Fruit fly (Drosophila melanogaster) whole organism, embryonic: ENCODE data around the gene PIG-Q.

Source experiments
- Atf-2 ChIP-seq: fragments of 200-800 bp; sonication (Bioruptor generic); optimal IDR thresholded peaks from 2 replicates; lab custom pipeline; 2016; ENCODE audit warnings: missing biosample characterization, missing genetic modification characterization
- Bgb ChIP-seq: fragments of 200-800 bp; sonication (Bioruptor generic); IDR thresholded peaks from 2 replicates; pipeline ENCODE4 v1.3.6; 2022; ENCODE audit warnings: missing biosample characterization, missing genetic modification characterization; ENCODE audit not compliant: partially characterized antibody
- CG10147 ChIP-seq: fragments of 200-800 bp; sonication (Bioruptor generic); optimal IDR thresholded peaks from 2 replicates; lab custom pipeline; 2019; ENCODE audit warnings: missing biosample characterization, mild to moderate bottlenecking, missing genetic modification characterization, moderate library complexity
- CG10366 ChIP-seq: fragments of 200-800 bp; sonication (Bioruptor generic); IDR thresholded peaks from 2 replicates; pipeline ENCODE4 v1.3.6; 2022; ENCODE audit warnings: missing biosample characterization, missing genetic modification characterization
- CG11560 ChIP-seq: fragments of 200-800 bp; sonication (Bioruptor generic); IDR thresholded peaks from 3 replicates; pipeline ENCODE4 v1.3.6; 2022; ENCODE audit warnings: missing biosample characterization, missing genetic modification characterization
- CG12071 ChIP-seq: fragments of 200-800 bp; sonication (Bioruptor generic); optimal IDR thresholded peaks from 3 replicates; lab custom pipeline; 2018; ENCODE audit warnings: missing biosample characterization, mild to moderate bottlenecking, missing genetic modification characterization
- CG13775 ChIP-seq: fragments of 200-800 bp; sonication (Bioruptor generic); optimal IDR thresholded peaks from 3 replicates; lab custom pipeline; 2017; ENCODE audit warnings: missing biosample characterization, mild to moderate bottlenecking, missing genetic modification characterization
- CG14667 ChIP-seq: fragments of 200-800 bp; sonication (Bioruptor generic); IDR thresholded peaks from 2 replicates; pipeline ENCODE4 v1.3.6; 2022; ENCODE audit warnings: missing biosample characterization, missing genetic modification characterization
- CG17328 ChIP-seq: fragments of 200-800 bp; sonication (Bioruptor generic); IDR thresholded peaks from 2 replicates; pipeline ENCODE4 v1.3.6; 2022; ENCODE audit warnings: missing biosample characterization, missing genetic modification characterization
- CG18764 ChIP-seq: fragments of 200-800 bp; sonication (Bioruptor generic); optimal IDR thresholded peaks from 3 replicates; lab custom pipeline; 2016; ENCODE audit warnings: missing biosample characterization, missing genetic modification characterization
- CG2712 ChIP-seq: fragments of 200-800 bp; optimal IDR thresholded peaks from 3 replicates; lab custom pipeline; 2019; ENCODE audit warnings: missing biosample characterization, mild to moderate bottlenecking, missing genetic modification characterization, moderate library complexity
- CG34422 ChIP-seq: fragments of 200-800 bp; sonication (Bioruptor generic); IDR thresholded peaks from 3 replicates; pipeline ENCODE4 v1.3.6; 2022; ENCODE audit warnings: missing biosample characterization, missing genetic modification characterization
- CG3838 ChIP-seq: fragments of 200-800 bp; sonication (Bioruptor generic); optimal IDR thresholded peaks from 3 replicates; lab custom pipeline; 2016; ENCODE audit warnings: missing biosample characterization, missing genetic modification characterization
- CG4730 ChIP-seq: fragments of 200-800 bp; sonication (Bioruptor generic); IDR thresholded peaks from 2 replicates; pipeline ENCODE4 v1.3.6; 2022; ENCODE audit warnings: missing biosample characterization, missing genetic modification characterization
- CG6854 ChIP-seq: fragments of 200-800 bp; sonication (Bioruptor generic); optimal IDR thresholded peaks from 3 replicates; lab custom pipeline; 2017; ENCODE audit warnings: missing biosample characterization, mild to moderate bottlenecking, missing genetic modification characterization
- CG8765 ChIP-seq: fragments of 200-800 bp; sonication (Bioruptor generic); IDR thresholded peaks from 2 replicates; pipeline ENCODE4 v1.3.6; 2022; ENCODE audit warnings: missing biosample characterization, missing genetic modification characterization
- CG9215 ChIP-seq: fragments of 200-800 bp; sonication (Bioruptor generic); IDR thresholded peaks from 2 replicates; pipeline ENCODE4 v1.3.6; 2022; ENCODE audit warnings: missing biosample characterization, missing genetic modification characterization
- CG9817 ChIP-seq: fragments of 200-800 bp; sonication (Bioruptor generic); optimal IDR thresholded peaks from 2 replicates; lab custom pipeline; 2018; ENCODE audit warnings: missing biosample characterization, mild to moderate bottlenecking, missing genetic modification characterization, moderate library complexity
- Chrac-16 ChIP-seq: fragments of 200-800 bp; sonication (Bioruptor generic); optimal IDR thresholded peaks from 3 replicates; lab custom pipeline; 2016; ENCODE audit warnings: missing biosample characterization, missing genetic modification characterization
- D ChIP-seq, 2 experiments: fragments of 200-800 bp in 1 of 2; fragments of >200 bp in 1 of 2; sonication (Bioruptor generic) in 1 of 2; optimal IDR thresholded peaks; 2 replicates in 1 of 2; 3 replicates in 1 of 2; lab custom pipeline; 2017; ENCODE audit warnings: mild to moderate bottlenecking in 1 of 2, missing biosample characterization in 1 of 2, missing genetic modification characterization in 1 of 2, missing genetic modification reagents in 1 of 2
- Dbx ChIP-seq: fragments of 200-800 bp; sonication (Bioruptor generic); IDR thresholded peaks from 3 replicates; pipeline ENCODE4 v1.3.6; 2022; ENCODE audit warnings: missing biosample characterization, missing genetic modification characterization
- Eip74EF ChIP-seq, 2 experiments: fragments of 200-800 bp in 1 of 2; fragments of >200 bp in 1 of 2; sonication (Bioruptor generic) in 1 of 2; optimal IDR thresholded peaks; 2 replicates each; lab custom pipeline; 2017 to 2019; ENCODE audit warnings: missing biosample characterization in 2 of 2, missing genetic modification characterization in 2 of 2, mild to moderate bottlenecking in 1 of 2, moderate library complexity in 1 of 2
- Fer2 ChIP-seq: fragments of 200-800 bp; sonication (Bioruptor generic); optimal IDR thresholded peaks from 2 replicates; lab custom pipeline; 2018; ENCODE audit warnings: missing biosample characterization, mild to moderate bottlenecking, missing genetic modification characterization, moderate library complexity
- MBD-R2 ChIP-seq: fragments of 200-800 bp; sonication (Bioruptor generic); IDR thresholded peaks from 2 replicates; pipeline ENCODE4 v1.3.6; 2022; ENCODE audit warnings: missing biosample characterization, missing genetic modification characterization
- Mad ChIP-seq: fragments of 200-800 bp; sonication (Bioruptor generic); optimal IDR thresholded peaks from 2 replicates; lab custom pipeline; 2016; ENCODE audit warnings: missing biosample characterization, missing genetic modification characterization
- Myb ChIP-seq: fragments of 200-800 bp; sonication (Bioruptor generic); optimal IDR thresholded peaks from 2 replicates; lab custom pipeline; 2016; ENCODE audit warnings: missing biosample characterization, missing genetic modification characterization
- NC2β ChIP-seq: fragments of 200-800 bp; sonication (Bioruptor generic); optimal IDR thresholded peaks from 2 replicates; lab custom pipeline; 2016; ENCODE audit warnings: missing biosample characterization, missing genetic modification characterization
- PHDP ChIP-seq: fragments of 200-800 bp; sonication (Bioruptor generic); optimal IDR thresholded peaks from 3 replicates; lab custom pipeline; 2018; ENCODE audit warnings: missing biosample characterization, mild to moderate bottlenecking, missing genetic modification characterization, moderate library complexity
- Ptx1 ChIP-seq: fragments of 200-800 bp; sonication (Bioruptor generic); IDR thresholded peaks from 2 replicates; pipeline ENCODE4 v1.3.6; 2022; ENCODE audit warnings: missing biosample characterization, missing genetic modification characterization
- Ravus ChIP-seq: fragments of 200-800 bp; sonication (Bioruptor generic); IDR thresholded peaks from 2 replicates; pipeline ENCODE4 v1.3.6; 2022; ENCODE audit warnings: missing biosample characterization, missing genetic modification characterization
- al ChIP-seq: fragments of 200-800 bp; sonication (Bioruptor generic); IDR thresholded peaks from 2 replicates; pipeline ENCODE4 v1.3.6; 2022; ENCODE audit warnings: missing biosample characterization, missing genetic modification characterization
- amos ChIP-seq: fragments of 200-800 bp; sonication (Bioruptor generic); IDR thresholded peaks from 2 replicates; pipeline ENCODE4 v1.3.6; 2022; ENCODE audit warnings: missing biosample characterization, missing genetic modification characterization; ENCODE audit not compliant: partially characterized antibody
- cad ChIP-seq: fragments of >200 bp; optimal IDR thresholded peaks from 2 replicates; lab custom pipeline; 2017; ENCODE audit warnings: missing biosample characterization, missing genetic modification characterization
- croc ChIP-seq: fragments of 200-800 bp; sonication (Bioruptor generic); conservative IDR thresholded peaks from 3 replicates; pipeline ENCODE4 v1.3.6; 2022; ENCODE audit warnings: missing biosample characterization, missing genetic modification characterization
- dm ChIP-seq: fragments of 200-800 bp; sonication (Bioruptor generic); optimal IDR thresholded peaks from 3 replicates; lab custom pipeline; 2016; ENCODE audit warnings: missing biosample characterization, missing genetic modification characterization
- dmrt11E ChIP-seq: fragments of 200-800 bp; sonication (Bioruptor generic); optimal IDR thresholded peaks from 3 replicates; lab custom pipeline; 2018; ENCODE audit warnings: missing biosample characterization, mild to moderate bottlenecking, missing genetic modification characterization, moderate library complexity
- grn ChIP-seq: fragments of 200-800 bp; sonication (Bioruptor generic); optimal IDR thresholded peaks from 3 replicates; lab custom pipeline; 2017; ENCODE audit warnings: missing biosample characterization, missing genetic modification characterization
- jing ChIP-seq: fragments of 200-800 bp; sonication (Bioruptor generic); optimal IDR thresholded peaks from 2 replicates; lab custom pipeline; 2018; ENCODE audit warnings: missing biosample characterization, mild to moderate bottlenecking, missing genetic modification characterization
- ken ChIP-seq: fragments of 200-800 bp; sonication (Bioruptor generic); IDR thresholded peaks from 3 replicates; pipeline ENCODE4 v1.3.6; 2022; ENCODE audit warnings: missing biosample characterization, missing genetic modification characterization
- lab ChIP-seq: fragments of 200-800 bp; sonication (Bioruptor generic); optimal IDR thresholded peaks from 3 replicates; lab custom pipeline; 2017; ENCODE audit warnings: missing biosample characterization, missing genetic modification characterization, mild to moderate bottlenecking, moderate library complexity, missing genetic modification reagents
- lbe ChIP-seq: fragments of 200-800 bp; sonication (Bioruptor generic); optimal IDR thresholded peaks from 2 replicates; lab custom pipeline; 2016; ENCODE audit warnings: missing biosample characterization, mild to moderate bottlenecking, missing genetic modification characterization
- org-1 ChIP-seq: fragments of 200-800 bp; sonication (Bioruptor generic); optimal IDR thresholded peaks from 2 replicates; lab custom pipeline; 2017; ENCODE audit warnings: missing biosample characterization, missing genetic modification characterization
- peb ChIP-seq: fragments of 200-800 bp; sonication (Bioruptor generic); IDR thresholded peaks from 2 replicates; pipeline ENCODE4 v1.3.6; 2022; ENCODE audit warnings: missing biosample characterization, missing genetic modification characterization
- pros ChIP-seq: fragments of 200-800 bp; sonication (Bioruptor generic); optimal IDR thresholded peaks from 3 replicates; lab custom pipeline; 2019; ENCODE audit warnings: missing biosample characterization, mild to moderate bottlenecking, missing genetic modification characterization, moderate library complexity
- schlank ChIP-seq: fragments of 200-800 bp; sonication (Bioruptor generic); optimal IDR thresholded peaks from 2 replicates; lab custom pipeline; 2018; ENCODE audit warnings: missing biosample characterization, mild to moderate bottlenecking, missing genetic modification characterization
- shn ChIP-seq: fragments of 200-800 bp; sonication (Bioruptor generic); optimal IDR thresholded peaks from 3 replicates; lab custom pipeline; 2016; ENCODE audit warnings: missing biosample characterization, missing genetic modification characterization
- trem ChIP-seq: fragments of 200-800 bp; optimal IDR thresholded peaks from 3 replicates; lab custom pipeline; 2019; ENCODE audit warnings: missing biosample characterization, mild to moderate bottlenecking, missing genetic modification characterization, moderate library complexity

The PIG-Q gene

dm6 chrX:16384843-16385726 is 26.1 kb downstream of the PIG-Q start, which contains the start of the genes CG9992 and CG4239 (continued):
- TF ChIP-seq CG17328, result 0 out of 2 replicates have a peak, but pooled peaks have one; percentile 16
- TF ChIP-seq Myb (GFP tag; lab: Kevin White, UChicago), result peak; percentile 24
- TF ChIP-seq Ptx1 (GFP tag; lab: Robert Waterston, UW), result peak; percentile 64
- peak; percentile 76 for TF ChIP-seq CG9215
- peak; percentile 5 for TF ChIP-seq Atf-2 (GFP tag; lab: Kevin White, UChicago)
- TF ChIP-seq MBD-R2, result no peak; the same call in 1 of the 2 replicates
- TF ChIP-seq jing (GFP tag; lab: Kevin White, UChicago), result no peak
- no peak; the same call in 1 of the 2 replicates for TF ChIP-seq Ravus
- peak; percentile 63; the same call in 1 of the 2 replicates for TF ChIP-seq al
- no peak for TF ChIP-seq dm (GFP tag; lab: Kevin White, UChicago)
- TF ChIP-seq CG9817, result peak; percentile 79
- peak; percentile 38; the same call in 1 of the 2 replicates for TF ChIP-seq CG4730 (GFP tag; lab: Robert Waterston, UW)
- peak; percentile 67; the same call in 1 of the 2 replicates for TF ChIP-seq amos (GFP tag; lab: Robert Waterston, UW)
- no peak for TF ChIP-seq NC2β (GFP tag; lab: Kevin White, UChicago)
- peak; percentile 56 for TF ChIP-seq Fer2 (tag; lab: Kevin White, UChicago)
- peak; percentile 69 for TF ChIP-seq Dbx
- peak; percentile 11 for TF ChIP-seq Mad
- no peak for TF ChIP-seq org-1 (GFP tag; lab: Kevin White, UChicago)
- no peak for TF ChIP-seq lbe (GFP tag; lab: Kevin White, UChicago)
- TF ChIP-seq CG14667 (GFP tag; lab: Robert Waterston, UW), result 0 out of 2 replicates have a peak, but pooled peaks have one; percentile 7
- peak; percentile 38; the same call in 1 of the 2 replicates for TF ChIP-seq CG8765 (GFP tag; lab: Robert Waterston, UW)
- no peak for TF ChIP-seq CG3838 (GFP tag; lab: Kevin White, UChicago)
- TF ChIP-seq PHDP (tag; lab: Kevin White, UChicago), result peak; percentile 58
- peak; percentile 50 for TF ChIP-seq shn
- TF ChIP-seq schlank (tag; lab: Kevin White, UChicago), result no peak
- TF ChIP-seq CG10366, result peak; percentile 51; the same call in 1 of the 2 replicates
- 0 out of 3 replicates have a peak, but pooled peaks have one; percentile 9 for TF ChIP-seq ken (GFP tag; lab: Robert Waterston, UW)
- TF ChIP-seq grn (GFP tag; lab: Kevin White, UChicago), result no peak
- peak; percentile 13 for TF ChIP-seq CG10147 (GFP tag; lab: Kevin White, UChicago)
- peak; percentile 74 for TF ChIP-seq CG2712 (tag; lab: Kevin White, UChicago)
- peak; percentile 70 for TF ChIP-seq Chrac-16 (GFP tag; lab: Kevin White, UChicago)
- TF ChIP-seq CG12071, result peak; percentile 34
- 0 out of 3 replicates have a peak, but pooled peaks have one; percentile 51 for TF ChIP-seq CG11560 (tag; lab: Robert Waterston, UW)
- TF ChIP-seq CG6854 (GFP tag; lab: Kevin White, UChicago), result no peak
- TF ChIP-seq Eip74EF (GFP tag; optimal IDR thresholded peaks at IDR 0.05; lab: Kevin White, UChicago), result peak in 1 of 2 experiments; percentile 66
- TF ChIP-seq D (optimal IDR thresholded peaks at IDR 0.05; lab: Kevin White, UChicago), result no peak
- peak; percentile 52 for TF ChIP-seq D (GFP tag; optimal IDR thresholded peaks at IDR 0.05; lab: Kevin White, UChicago)
- peak; percentile 50 for TF ChIP-seq lab
- no peak for TF ChIP-seq peb (GFP tag; lab: Robert Waterston, UW)
- TF ChIP-seq dmrt11E (tag; lab: Kevin White, UChicago), result peak; percentile 61
- no peak for TF ChIP-seq cad (GFP tag; lab: Kevin White, UChicago)
- peak; percentile 50; the same call in 1 of the 3 replicates for TF ChIP-seq CG34422 (GFP tag; lab: Robert Waterston, UW)
- TF ChIP-seq CG18764 (GFP tag; lab: Kevin White, UChicago), result peak; percentile 13
- TF ChIP-seq croc (GFP tag; lab: Robert Waterston, UW), result peak; percentile 49; the same call in 2 of the 3 replicates
- TF ChIP-seq CG13775 (GFP tag; lab: Kevin White, UChicago), result peak; percentile 67
- peak; percentile 54 for TF ChIP-seq Bgb (GFP tag; lab: Robert Waterston, UW)
- peak; percentile 56 for TF ChIP-seq trem
- no peak for TF ChIP-seq pros
